Fruit fly (Drosophila melanogaster): ENCODE data around the gene Mp.

Gene Mp

dm6 chr3L:6979387-6980249 lies 19.0 kb upstream of the Mp start, which contains the start of gene Galphai (continued):
- TF ChIP-seq gcm (GFP tag; optimal IDR thresholded peaks at IDR 0.05), result peak; percentile 12
- TF ChIP-seq CG4730 (GFP tag; IDR thresholded peaks at IDR 0.05), result no peak
- TF ChIP-seq pb (GFP tag; optimal IDR thresholded peaks at IDR 0.05), result peak; percentile 38
- TF ChIP-seq E2f1 (GFP tag; IDR thresholded peaks at IDR 0.05), result 0 out of 2 replicates have a peak, but pooled peaks have one; percentile 9
- TF ChIP-seq D (optimal IDR thresholded peaks at IDR 0.05), result peak; percentile 53
- no peak for TF ChIP-seq D (GFP tag; optimal IDR thresholded peaks at IDR 0.05)
- peak; percentile 58 for TF ChIP-seq CG31365 (tag; optimal IDR thresholded peaks at IDR 0.05)
- no peak for TF ChIP-seq CG11085 (GFP tag; IDR thresholded peaks at IDR 0.05)
- TF ChIP-seq CG8359 (GFP tag; optimal IDR thresholded peaks at IDR 0.05; ENCODE audit: borderline replicate concordance), result no peak
- peak; percentile 75 for TF ChIP-seq vvl (GFP tag; IDR thresholded peaks at IDR 0.05)
- TF ChIP-seq CG16863 (GFP tag; optimal IDR thresholded peaks at IDR 0.05), result peak; percentile 13
- peak; percentile 49 for TF ChIP-seq CG34376 (GFP tag; optimal IDR thresholded peaks at IDR 0.05)
- TF ChIP-seq CG11398 (GFP tag; optimal IDR thresholded peaks at IDR 0.05), result no peak
- TF ChIP-seq Rx (GFP tag; IDR thresholded peaks at IDR 0.05), result no peak
- TF ChIP-seq nom (GFP tag; optimal IDR thresholded peaks at IDR 0.05), result peak; percentile 77
- TF ChIP-seq tap (tag; optimal IDR thresholded peaks at IDR 0.05), result peak; percentile 33
- no peak for TF ChIP-seq dmrt99B (tag; optimal IDR thresholded peaks at IDR 0.05)
- TF ChIP-seq jigr1 (GFP tag; IDR thresholded peaks at IDR 0.05), result no peak
- TF ChIP-seq CG10267 (tag; optimal IDR thresholded peaks at IDR 0.05), result peak; percentile 72
- peak; percentile 100 for TF ChIP-seq gfzf (GFP tag; optimal IDR thresholded peaks at IDR 0.05)
- TF ChIP-seq Bdp1 (GFP tag; optimal IDR thresholded peaks at IDR 0.05), result peak; percentile 62
- TF ChIP-seq tio (GFP tag; optimal IDR thresholded peaks at IDR 0.05), result no peak
- TF ChIP-seq Dp (GFP tag; optimal IDR thresholded peaks at IDR 0.05), result peak; percentile 99
- TF ChIP-seq CG12155 (GFP tag; optimal IDR thresholded peaks at IDR 0.05), result peak; percentile 27
- TF ChIP-seq CG2120 (GFP tag; optimal IDR thresholded peaks at IDR 0.05), result peak; percentile 46
- no peak for TF ChIP-seq mld (GFP tag; IDR thresholded peaks at IDR 0.05; ENCODE audit: partially characterized antibody)
- TF ChIP-seq nmo (GFP tag; optimal IDR thresholded peaks at IDR 0.05), result peak; percentile 66
- peak; percentile 94 for TF ChIP-seq Ets65A (GFP tag)
- no peak for TF ChIP-seq Taf1 (GFP tag; IDR thresholded peaks at IDR 0.05)
- peak; percentile 36 for TF ChIP-seq CG7987 (GFP tag; optimal IDR thresholded peaks at IDR 0.05)
- no peak for TF ChIP-seq CG14965 (GFP tag; optimal IDR thresholded peaks at IDR 0.05; ENCODE audit: borderline replicate concordance)
- TF ChIP-seq Fer3 (tag; optimal IDR thresholded peaks at IDR 0.05), result no peak
- 0 out of 3 replicates have a peak, but pooled peaks have one; percentile 12 for TF ChIP-seq CG7357 (GFP tag; IDR thresholded peaks at IDR 0.05)
- peak; percentile 1 for TF ChIP-seq bcd (GFP tag; optimal IDR thresholded peaks at IDR 0.05)
- TF ChIP-seq fd64A (GFP tag; optimal IDR thresholded peaks at IDR 0.05), result no peak
- TF ChIP-seq CG16815 (GFP tag; optimal IDR thresholded peaks at IDR 0.05), result no peak
- peak; percentile 96 for TF ChIP-seq CG1603 (tag; optimal IDR thresholded peaks at IDR 0.05)
- no peak for TF ChIP-seq CG14050 (GFP tag; IDR thresholded peaks at IDR 0.05)
- no peak for TF ChIP-seq ara (GFP tag; IDR thresholded peaks at IDR 0.05)
- peak; percentile 50 for TF ChIP-seq sug (tag; optimal IDR thresholded peaks at IDR 0.05)
- TF ChIP-seq mam (GFP tag; optimal IDR thresholded peaks at IDR 0.05), result peak; percentile 31
- TF ChIP-seq CG10543 (GFP tag; optimal IDR thresholded peaks at IDR 0.05), result peak; percentile 13
- TF ChIP-seq sr (GFP tag; IDR thresholded peaks at IDR 0.05), result no peak
- TF ChIP-seq hkb (optimal IDR thresholded peaks at IDR 0.05), result peak; percentile 69
- peak; percentile 37; the same call in 1 of the 2 replicates for TF ChIP-seq hkb (GFP tag; IDR thresholded peaks at IDR 0.05)
- peak in 1 of 2 experiments; percentile 69 for TF ChIP-seq Hr78 (GFP tag; optimal IDR thresholded peaks at IDR 0.05)
- peak; percentile 41 for TF ChIP-seq unc-4 (GFP tag; IDR thresholded peaks at IDR 0.05; ENCODE audit: partially characterized antibody)
- TF ChIP-seq grn (GFP tag; optimal IDR thresholded peaks at IDR 0.05), result peak; percentile 49
- TF ChIP-seq odd (GFP tag; optimal IDR thresholded peaks at IDR 0.05), result no peak
